Fruit fly (Drosophila melanogaster) whole organism, embryonic: ENCODE results near the gene CG33095.

Experiments
- CG8359 ChIP-seq: fragments of 200-800 bp; sonication (Bioruptor generic); optimal IDR thresholded peaks from 2 replicates; lab custom pipeline; 2017; ENCODE audit warnings: missing biosample characterization, mild to moderate bottlenecking, missing genetic modification characterization, borderline replicate concordance
- gfzf ChIP-seq: fragments of 200-800 bp; sonication (Bioruptor generic); optimal IDR thresholded peaks from 2 replicates; lab custom pipeline; 2016; ENCODE audit warnings: missing biosample characterization, mild to moderate bottlenecking, missing genetic modification characterization, moderate library complexity
- p53 ChIP-seq: fragments of 200-800 bp; sonication (Bioruptor generic); optimal IDR thresholded peaks from 2 replicates; lab custom pipeline; 2016; ENCODE audit warnings: missing biosample characterization, missing genetic modification characterization
- trh ChIP-seq: fragments of 200-800 bp; sonication (Bioruptor generic); optimal IDR thresholded peaks from 2 replicates; lab custom pipeline; 2016; ENCODE audit warnings: missing biosample characterization, missing genetic modification characterization

- TF ChIP-seq gfzf (GFP tag; lab: Kevin White, UChicago) (no peak), p53 (no peak), trh (GFP tag; lab: Kevin White, UChicago) (no peak), CG8359 (no peak)
These were observed 40.3 kb downstream of the CG33095 start, which contains the start of gene danr for dm6 chr3R:25137565-25138367.
